Fruit fly (Drosophila melanogaster): Measurements from ENCODE around the gene CG14022.

The CG14022 gene

DNA sequence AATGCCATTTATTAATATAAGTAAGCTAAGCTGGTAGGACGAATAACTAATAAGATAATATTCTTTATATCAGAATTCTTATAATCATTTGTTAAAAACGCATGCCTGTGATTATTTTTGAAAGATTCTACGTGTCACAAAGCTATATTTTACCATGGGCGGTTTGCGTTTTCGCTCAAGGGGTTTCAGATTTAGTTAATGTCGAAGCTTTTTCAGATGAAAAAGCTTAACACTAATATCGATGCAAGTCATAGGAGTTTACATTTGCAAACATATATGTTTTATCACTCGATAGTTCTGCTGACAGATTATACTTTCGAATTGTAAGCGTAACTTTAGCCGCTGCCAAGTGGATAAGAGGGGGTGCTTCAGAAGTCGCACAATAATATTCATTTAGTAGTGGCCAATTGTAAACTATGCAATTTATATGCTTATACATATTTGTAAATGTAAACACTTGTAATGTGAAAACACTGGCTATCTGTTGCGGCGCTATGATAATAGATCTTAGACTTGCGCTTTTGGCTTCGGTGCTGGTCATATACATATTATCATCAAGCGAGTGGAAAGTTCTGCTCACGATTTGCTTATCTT is 12.4 kb upstream of the CG14022 start:
- TF ChIP-seq ttk (optimal IDR thresholded peaks at IDR 0.05) (no peak), Sin3A (optimal IDR thresholded peaks at IDR 0.05) (no peak), h (optimal IDR thresholded peaks at IDR 0.05) (no peak), insv (optimal IDR thresholded peaks at IDR 0.05) (no peak), psq (optimal IDR thresholded peaks at IDR 0.05) (no peak), Myc (optimal IDR thresholded peaks at IDR 0.05) (no peak)

- TF ChIP-seq h (optimal IDR thresholded peaks at IDR 0.05) (no peak), insv (optimal IDR thresholded peaks at IDR 0.05) (no peak), Sin3A (optimal IDR thresholded peaks at IDR 0.05) (no peak), ttk (optimal IDR thresholded peaks at IDR 0.05) (no peak), psq (optimal IDR thresholded peaks at IDR 0.05) (no peak), Myc (optimal IDR thresholded peaks at IDR 0.05) (no peak)
Observed at dm6 chr2L:5338721-5339036, 10.0 kb upstream of the CG14022 start.

DNA sequence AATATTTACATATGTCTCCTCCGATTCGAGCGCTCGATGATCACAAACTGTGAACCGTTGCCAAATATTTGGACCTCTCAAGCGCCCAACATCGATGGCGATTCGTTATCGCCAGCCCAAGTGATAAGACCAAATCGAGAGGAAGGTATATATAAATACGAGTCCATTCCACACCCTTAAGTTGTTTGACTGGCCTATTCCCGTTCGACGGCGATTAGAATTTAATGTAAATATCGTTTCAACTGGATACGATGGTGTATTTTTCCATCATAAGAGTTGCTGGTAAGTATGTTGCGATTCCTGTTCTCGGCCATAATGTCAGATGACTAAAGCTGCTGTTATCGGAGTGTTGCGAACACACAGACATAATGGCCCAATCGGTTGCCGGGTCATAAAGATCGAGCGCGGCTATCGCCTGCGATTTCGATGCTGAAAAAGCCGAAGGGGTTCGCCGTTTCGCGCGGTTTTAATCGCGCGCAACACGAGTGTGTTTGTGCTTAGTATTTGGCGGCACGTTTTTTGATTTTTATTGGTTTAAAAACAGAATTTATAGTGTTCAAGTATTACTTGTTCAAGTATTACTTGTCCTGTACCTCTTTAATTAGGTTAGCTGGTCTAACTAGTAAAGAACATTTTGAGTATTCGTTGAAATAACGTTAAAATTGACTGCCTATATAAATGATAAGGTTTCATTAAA is 9.5 kb upstream of the CG14022 start, which contains the start of gene fusl:
Gene fusl (minus strand): TSS at position 50 of the 697 bp plus-strand sequence.
- TF ChIP-seq Sin3A (optimal IDR thresholded peaks at IDR 0.05) (no peak), h (optimal IDR thresholded peaks at IDR 0.05) (no peak), insv (optimal IDR thresholded peaks at IDR 0.05) (no peak), Myc (optimal IDR thresholded peaks at IDR 0.05) (no peak), psq (optimal IDR thresholded peaks at IDR 0.05) (no peak), ttk (optimal IDR thresholded peaks at IDR 0.05) (no peak)

- TF ChIP-seq ttk (optimal IDR thresholded peaks at IDR 0.05) (no peak), h (optimal IDR thresholded peaks at IDR 0.05) (no peak), insv (optimal IDR thresholded peaks at IDR 0.05) (no peak), psq (optimal IDR thresholded peaks at IDR 0.05) (no peak)
Observed at dm6 chr2L:5337159-5337558, 8.5 kb upstream of the CG14022 start.

DNA sequence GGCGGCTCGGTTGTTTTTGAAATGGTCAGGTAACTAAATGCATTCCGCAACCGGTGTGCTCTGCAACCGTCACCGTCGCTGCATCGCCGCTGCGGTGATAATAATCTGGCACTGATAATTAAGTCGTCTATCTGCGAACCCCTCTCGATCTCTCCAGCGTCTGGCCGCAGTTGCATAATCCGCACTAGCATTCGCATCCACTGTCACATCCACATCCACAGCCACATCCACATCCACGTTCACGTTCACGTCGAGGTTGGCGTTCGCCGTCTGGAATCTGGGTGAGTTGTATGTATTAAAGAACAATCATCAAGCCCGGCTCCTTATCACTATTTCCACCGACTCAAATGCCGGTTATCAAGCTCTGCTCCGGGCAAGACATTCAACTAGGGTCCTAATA is 3.9 kb upstream of the CG14022 start:
- TF ChIP-seq Myc (optimal IDR thresholded peaks at IDR 0.05) (no peak), Sin3A (optimal IDR thresholded peaks at IDR 0.05) (no peak), ttk (optimal IDR thresholded peaks at IDR 0.05) (no peak), insv (optimal IDR thresholded peaks at IDR 0.05) (no peak), h (optimal IDR thresholded peaks at IDR 0.05) (no peak), psq (optimal IDR thresholded peaks at IDR 0.05) (no peak)

DNA sequence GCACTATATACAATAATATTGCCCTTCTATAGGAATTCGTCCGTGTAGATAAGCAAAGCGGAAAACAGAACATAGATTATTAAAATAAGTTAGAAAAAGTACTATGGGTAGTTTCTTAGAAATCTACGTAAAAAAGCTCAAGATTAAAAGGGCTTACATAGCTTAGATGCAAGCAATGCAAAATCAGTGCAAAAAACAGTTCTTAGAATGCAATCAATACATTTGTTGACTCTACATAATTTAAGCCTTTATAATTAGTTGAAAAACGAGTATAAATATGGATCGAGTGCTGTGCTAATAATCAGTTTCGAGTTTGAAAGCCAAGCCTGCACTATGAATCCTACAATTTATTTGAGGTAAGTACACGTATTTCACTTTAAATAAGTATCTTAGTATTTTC is 878 bp upstream of the CG14022 start, which contains the start of gene TotM:
Gene TotM (plus strand): TSS at position 301 of the 400 bp plus-strand sequence.
- no peak for TF ChIP-seq ttk (optimal IDR thresholded peaks at IDR 0.05)
- no peak for TF ChIP-seq psq (optimal IDR thresholded peaks at IDR 0.05)
- no peak for TF ChIP-seq Myc (optimal IDR thresholded peaks at IDR 0.05)
- TF ChIP-seq Sin3A (optimal IDR thresholded peaks at IDR 0.05): no peak
- TF ChIP-seq h (optimal IDR thresholded peaks at IDR 0.05): no peak

- TF ChIP-seq Myc (optimal IDR thresholded peaks at IDR 0.05): no peak
- TF ChIP-seq insv (optimal IDR thresholded peaks at IDR 0.05): no peak
- no peak for TF ChIP-seq h (optimal IDR thresholded peaks at IDR 0.05)
- no peak for TF ChIP-seq psq (optimal IDR thresholded peaks at IDR 0.05)
Observed at dm6 chr2L:5327266-5327621, 1.4 kb downstream of the CG14022 start.

DNA sequence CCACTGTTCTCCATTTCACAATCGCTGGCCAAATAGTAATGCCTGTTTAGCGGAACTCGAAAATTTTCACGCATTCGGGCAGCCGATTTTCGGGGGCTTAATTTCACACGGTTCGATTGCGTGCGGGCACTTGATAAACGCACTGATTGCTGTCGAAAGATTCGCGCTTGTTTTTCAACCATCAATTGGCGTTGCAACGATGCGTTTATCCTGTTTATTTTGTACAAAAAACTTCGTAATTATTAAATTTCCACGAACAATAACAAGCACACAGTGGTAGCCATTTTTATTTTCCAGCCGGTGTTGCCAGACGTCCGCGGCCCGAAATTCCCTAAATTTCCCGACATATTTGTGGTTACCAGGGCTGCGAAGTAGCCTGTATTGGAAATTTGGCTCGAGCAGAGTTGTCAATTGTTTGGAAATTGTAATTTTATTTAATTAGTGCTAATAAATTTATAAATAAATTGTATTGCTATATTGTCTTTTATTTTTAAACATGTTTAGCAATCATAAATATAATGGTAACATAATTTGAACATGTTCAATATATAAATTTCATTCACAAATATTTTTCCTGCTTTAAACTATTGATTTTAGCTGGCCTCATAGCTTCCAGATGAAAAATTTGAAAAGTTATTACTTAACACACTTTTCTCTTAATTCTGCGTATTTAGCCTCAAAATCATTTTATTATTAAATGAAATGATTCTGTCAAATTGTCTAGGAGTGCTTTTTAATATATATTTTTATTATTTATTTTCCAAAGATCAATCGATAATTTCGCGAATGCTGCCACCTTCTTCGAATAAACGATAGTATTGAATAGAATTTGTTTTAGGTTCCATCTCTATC is 2.0 kb downstream of the CG14022 start, which contains the start of the genes Ncoa6 and cype:
Gene Ncoa6 (minus strand): TSS at position 270 of the 852 bp plus-strand sequence.
Gene cype (plus strand): TSS at position 814 of the 852 bp plus-strand sequence.
- TF ChIP-seq Sin3A (optimal IDR thresholded peaks at IDR 0.05) (no peak), ttk (optimal IDR thresholded peaks at IDR 0.05) (no peak), Myc (optimal IDR thresholded peaks at IDR 0.05) (no peak), insv (optimal IDR thresholded peaks at IDR 0.05) (no peak), psq (optimal IDR thresholded peaks at IDR 0.05) (no peak), h (optimal IDR thresholded peaks at IDR 0.05) (no peak)

DNA sequence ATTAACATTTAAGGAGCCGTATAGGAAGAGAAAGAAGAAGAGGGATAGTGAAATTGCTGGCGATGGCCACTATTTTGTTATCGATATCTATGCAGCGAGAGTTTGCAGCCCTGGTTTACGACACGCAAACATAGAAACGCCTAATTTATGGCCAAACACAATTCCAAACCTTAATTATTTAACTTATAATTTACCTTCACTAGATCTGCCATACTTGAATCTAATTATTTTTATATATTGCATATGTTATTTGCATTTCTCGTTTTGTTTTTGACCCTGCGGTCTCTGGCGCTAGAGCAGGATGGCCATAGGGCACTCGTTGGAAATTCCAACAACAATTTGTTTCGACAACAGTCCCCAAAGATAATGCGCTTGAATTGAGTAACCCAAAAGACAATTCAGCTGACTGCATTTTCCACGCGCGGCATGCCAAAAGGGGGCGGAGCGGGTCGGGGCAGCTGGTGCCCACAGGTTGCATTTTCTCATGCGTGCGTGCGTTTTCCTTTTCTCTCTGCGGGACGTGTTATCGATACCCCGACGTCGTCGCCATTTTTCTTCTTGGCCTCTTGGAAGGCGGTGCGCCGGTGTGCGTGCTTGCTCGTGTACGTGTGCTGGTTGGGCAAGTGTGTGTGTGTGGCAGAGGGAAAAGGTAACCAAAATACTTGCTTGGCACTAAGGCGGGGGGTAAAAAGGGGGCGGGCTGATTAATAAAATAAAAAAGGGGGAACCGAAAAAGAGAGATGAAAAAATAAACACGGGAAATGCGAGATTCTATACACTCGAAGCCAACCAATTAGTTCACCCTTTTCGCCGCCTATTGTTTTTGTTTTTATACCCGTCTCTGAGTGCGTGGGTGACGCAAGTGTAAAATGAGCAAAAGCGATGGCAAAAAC is 3.5 kb downstream of the CG14022 start:
- TF ChIP-seq h (optimal IDR thresholded peaks at IDR 0.05): no peak
- no peak for TF ChIP-seq psq (optimal IDR thresholded peaks at IDR 0.05)
- no peak for TF ChIP-seq Sin3A (optimal IDR thresholded peaks at IDR 0.05)
- no peak for TF ChIP-seq ttk (optimal IDR thresholded peaks at IDR 0.05)
- TF ChIP-seq Myc (optimal IDR thresholded peaks at IDR 0.05): no peak
- TF ChIP-seq insv (optimal IDR thresholded peaks at IDR 0.05): no peak

DNA sequence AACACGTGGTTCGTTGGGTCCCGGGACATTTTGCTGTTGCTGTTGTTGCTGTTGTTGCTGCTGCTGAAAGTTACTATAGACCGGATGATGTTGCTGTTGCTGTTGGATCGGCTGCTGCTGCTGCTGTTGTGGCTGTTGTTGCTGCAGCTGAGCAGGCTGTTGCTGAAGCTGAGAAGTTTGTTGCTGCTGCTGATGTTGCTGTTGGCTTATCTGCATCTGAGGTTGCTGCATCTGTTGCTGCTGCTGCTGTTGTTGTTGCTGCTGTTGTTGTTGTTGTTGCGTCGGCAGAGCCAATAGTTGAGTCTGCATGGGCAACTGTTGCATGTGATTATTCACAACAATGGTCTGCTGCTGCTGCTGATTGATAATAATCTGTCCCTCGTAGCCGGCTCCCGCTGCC is 7.7 kb downstream of the CG14022 start:
- no peak for TF ChIP-seq Sin3A (optimal IDR thresholded peaks at IDR 0.05)
- no peak for TF ChIP-seq Myc (optimal IDR thresholded peaks at IDR 0.05)
- TF ChIP-seq ttk (optimal IDR thresholded peaks at IDR 0.05): no peak
- TF ChIP-seq insv (optimal IDR thresholded peaks at IDR 0.05): no peak
- TF ChIP-seq psq (optimal IDR thresholded peaks at IDR 0.05): no peak
- TF ChIP-seq h (optimal IDR thresholded peaks at IDR 0.05): no peak

DNA sequence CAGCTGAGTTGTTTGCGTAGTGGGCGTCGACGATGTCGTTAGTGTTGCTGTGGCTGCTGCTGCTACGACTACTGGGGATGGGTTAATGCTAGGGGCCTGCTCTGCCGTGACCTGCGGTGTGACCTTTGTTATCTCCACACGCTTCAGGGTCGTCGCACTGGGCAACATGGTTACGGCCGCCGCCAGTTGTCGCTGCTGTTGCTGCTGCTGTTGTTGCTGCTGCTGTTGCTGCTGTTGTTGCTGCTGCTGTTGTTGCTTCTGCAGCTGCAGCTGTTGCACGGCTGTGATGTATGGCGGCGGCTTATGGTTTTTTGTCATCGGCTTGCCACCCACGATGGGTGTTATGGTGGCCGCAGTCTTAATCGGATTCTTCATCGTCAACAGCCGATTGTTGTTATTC is 8.6 kb downstream of the CG14022 start:
- TF ChIP-seq ttk (optimal IDR thresholded peaks at IDR 0.05) (no peak), insv (optimal IDR thresholded peaks at IDR 0.05) (no peak), Sin3A (optimal IDR thresholded peaks at IDR 0.05) (no peak), psq (optimal IDR thresholded peaks at IDR 0.05) (no peak), Myc (optimal IDR thresholded peaks at IDR 0.05) (no peak), h (optimal IDR thresholded peaks at IDR 0.05) (no peak)
